Worm (Caenorhabditis elegans) whole organism, L2 larva: ENCODE measurements around the gene bpl-1.

Experiments used
- F13H6.1 ChIP-seq: sonication (generic microtip); optimal IDR thresholded peaks from 2 replicates; lab custom pipeline; 2016; ENCODE audit warnings: missing genetic modification characterization, missing compliant biosample characterization
- R02D3.7 ChIP-seq: fragments of 150-350 bp; optimal IDR thresholded peaks from 2 replicates; lab custom pipeline; 2014; ENCODE audit warnings: missing biosample characterization, missing genetic modification characterization
- ZK546.5 ChIP-seq: sonication (generic microtip); optimal IDR thresholded peaks from 2 replicates; lab custom pipeline; 2017; ENCODE audit warnings: missing biosample characterization, missing genetic modification characterization
- alr-1 ChIP-seq: fragments of 150-350 bp; optimal IDR thresholded peaks from 2 replicates; lab custom pipeline; 2014; ENCODE audit warnings: missing biosample characterization, missing genetic modification characterization
- ama-1 ChIP-seq: fragments of 150-350 bp; optimal IDR thresholded peaks from 2 replicates; lab custom pipeline; 2018; ENCODE audit warnings: inconsistent platforms
- ceh-16 ChIP-seq: fragments of 150-350 bp; optimal IDR thresholded peaks from 2 replicates; lab custom pipeline; 2014; ENCODE audit warnings: missing biosample characterization, missing genetic modification characterization
- egl-27 ChIP-seq: sonication (generic microtip); optimal IDR thresholded peaks from 3 replicates; lab custom pipeline; 2017; ENCODE audit warnings: missing biosample characterization, missing genetic modification reagents, missing genetic modification characterization
- elt-3 ChIP-seq: sonication (generic microtip); optimal IDR thresholded peaks from 2 replicates; lab custom pipeline; 2017; ENCODE audit warnings: missing biosample characterization, missing genetic modification characterization
- lin-39 ChIP-seq: fragments of 150-350 bp; optimal IDR thresholded peaks from 2 replicates; lab custom pipeline; 2014; ENCODE audit warnings: missing biosample characterization, missing genetic modification reagents, missing genetic modification characterization
- nhr-11 ChIP-seq: fragments of 150-350 bp; optimal IDR thresholded peaks from 2 replicates; lab custom pipeline; 2014; ENCODE audit warnings: missing biosample characterization, missing genetic modification characterization
- nhr-25 ChIP-seq: fragments of 150-350 bp; sonication (generic microtip); optimal IDR thresholded peaks from 3 replicates; lab custom pipeline; 2014; ENCODE audit warnings: missing biosample characterization, missing genetic modification characterization
- snpc-4 ChIP-seq: fragments of 150-350 bp; optimal IDR thresholded peaks from 2 replicates; lab custom pipeline; 2014; ENCODE audit warnings: missing biosample characterization, missing genetic modification characterization
- unc-62 ChIP-seq: fragments of 150-350 bp; optimal IDR thresholded peaks from 2 replicates; lab custom pipeline; 2014; ENCODE audit warnings: missing biosample characterization, missing genetic modification reagents, missing genetic modification characterization

- TF ChIP-seq ceh-16 (tag; lab: Kevin White, UChicago): no peak
- TF ChIP-seq ama-1 (lab: Kevin White, UChicago): no peak
- no peak for TF ChIP-seq elt-3 (tag; lab: Kevin White, UChicago)
- no peak for TF ChIP-seq alr-1
- TF ChIP-seq unc-62 (GFP tag; lab: Kevin White, UChicago): no peak
- TF ChIP-seq ZK546.5 (tag; lab: Kevin White, UChicago): no peak
- TF ChIP-seq R02D3.7: no peak
- no peak for TF ChIP-seq nhr-25
- TF ChIP-seq lin-39 (tag; lab: Kevin White, UChicago): no peak
- no peak for TF ChIP-seq snpc-4 (tag; lab: Kevin White, UChicago)
- TF ChIP-seq egl-27: no peak
- no peak for TF ChIP-seq nhr-11
- no peak for TF ChIP-seq F13H6.1
Measured at ce11 chrII:6247011-6247410, 27.0 kb upstream of the bpl-1 start, which contains the start of gene T24H7.2.
